Worm (Caenorhabditis elegans): Measurements from ENCODE around the gene T26E4.2.
"Not testable (repeated sequence)": the region's sequence is repeated elsewhere in the genome, so short reads cannot be mapped to it uniquely, and the experiment has no call there.

DNA sequence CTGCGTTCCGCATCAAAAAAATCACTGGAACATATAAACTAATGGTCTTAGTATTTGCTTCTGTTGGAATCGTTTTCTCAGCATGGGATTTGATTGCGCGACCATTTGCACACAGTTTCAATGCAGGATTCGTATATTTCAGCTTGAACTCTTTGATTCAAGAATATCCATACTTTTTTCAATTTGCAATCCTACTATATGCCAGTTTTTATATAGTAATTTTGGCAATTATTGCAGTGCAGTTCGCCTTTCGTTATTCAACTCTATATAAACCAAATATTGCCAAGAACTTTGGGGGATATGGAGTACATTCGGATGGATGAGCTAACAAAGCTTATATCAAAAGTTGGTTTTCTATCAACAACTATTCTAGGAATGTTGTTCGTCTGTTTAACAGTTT is 28.2 kb upstream of the T26E4.2 start, which contains the start of gene str-5:
- not testable (repeated sequence) for TF ChIP-seq fkh-10 (GFP tag; optimal IDR thresholded peaks at IDR 0.05); nhr-28 (tag; optimal IDR thresholded peaks at IDR 0.05); snpc-4 (tag; optimal IDR thresholded peaks at IDR 0.05); lsy-12 (tag; optimal IDR thresholded peaks at IDR 0.05); unc-39 (tag; optimal IDR thresholded peaks at IDR 0.05); skn-1 (tag; optimal IDR thresholded peaks at IDR 0.05); pha-4 (tag; optimal IDR thresholded peaks at IDR 0.05); ztf-11 (tag; optimal IDR thresholded peaks at IDR 0.05); mdl-1 (tag; optimal IDR thresholded peaks at IDR 0.05); egl-27 (tag; optimal IDR thresholded peaks at IDR 0.05); elt-2 (tag; optimal IDR thresholded peaks at IDR 0.05); hmg-11 (tag; optimal IDR thresholded peaks at IDR 0.05); nhr-12 (tag; optimal IDR thresholded peaks at IDR 0.05); ceh-82 (tag; optimal IDR thresholded peaks at IDR 0.05)
